Fruit fly (Drosophila melanogaster): ENCODE measurements around the gene CG5043.

The CG5043 gene

dm6 chr2L:17448435-17448834, 14.8 kb downstream of the CG5043 start:
- TF ChIP-seq EcR (GFP tag; optimal IDR thresholded peaks at IDR 0.05) (no peak), usp (GFP tag; optimal IDR thresholded peaks at IDR 0.05) (no peak), CG8478 (optimal IDR thresholded peaks at IDR 0.05) (no peak), Dll (optimal IDR thresholded peaks at IDR 0.05) (no peak), psq (optimal IDR thresholded peaks at IDR 0.05) (no peak), pan (optimal IDR thresholded peaks at IDR 0.05) (no peak)

DNA sequence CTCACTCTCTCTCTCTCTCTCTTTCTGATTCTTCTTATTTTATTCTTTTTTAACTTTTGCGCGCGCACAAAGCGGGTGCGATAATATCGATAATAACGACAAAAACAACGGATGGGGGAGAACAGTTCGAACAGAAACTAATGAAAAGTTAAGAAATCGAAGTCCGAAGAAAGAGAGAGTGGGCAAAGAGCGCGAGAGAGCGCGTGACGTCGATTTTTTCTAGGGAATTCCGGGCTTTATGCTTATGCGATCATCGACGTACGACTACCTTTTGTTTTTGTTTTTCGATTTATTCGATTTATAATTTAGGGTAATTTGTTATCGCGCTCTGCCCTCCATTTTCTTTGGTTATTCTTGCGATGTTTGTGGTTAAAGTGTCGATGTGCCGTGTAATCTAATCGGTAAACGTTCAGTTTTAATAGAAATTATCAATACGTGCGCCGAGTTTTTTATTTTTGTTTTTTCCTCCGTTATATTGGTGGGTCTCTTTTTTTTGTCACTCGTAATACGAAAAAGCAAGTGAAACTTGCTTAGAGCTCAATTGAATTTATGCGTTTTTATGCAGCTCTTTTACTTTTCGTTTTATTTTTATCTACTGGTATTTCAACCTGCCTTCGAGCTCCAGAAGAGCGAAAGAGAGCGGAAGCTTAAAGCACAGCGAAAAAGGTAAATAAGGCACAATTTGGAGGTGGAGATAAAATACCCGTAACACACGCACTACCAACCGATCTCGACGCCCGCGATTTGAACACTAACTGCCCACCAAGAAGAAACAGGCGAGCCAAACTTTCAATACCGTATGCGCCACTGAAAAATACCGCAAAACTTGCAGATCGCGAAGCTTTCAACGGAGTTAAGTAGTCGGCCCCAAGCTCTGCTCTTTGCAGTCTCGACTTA, 16.2 kb downstream of the CG5043 start, which contains the start of gene dl:
TSS of gene dl (minus strand) at position 757 of the 897 bp plus-strand sequence.
- TF ChIP-seq Dll (optimal IDR thresholded peaks at IDR 0.05) (no peak), pan (optimal IDR thresholded peaks at IDR 0.05) (peak; percentile 67)

DNA sequence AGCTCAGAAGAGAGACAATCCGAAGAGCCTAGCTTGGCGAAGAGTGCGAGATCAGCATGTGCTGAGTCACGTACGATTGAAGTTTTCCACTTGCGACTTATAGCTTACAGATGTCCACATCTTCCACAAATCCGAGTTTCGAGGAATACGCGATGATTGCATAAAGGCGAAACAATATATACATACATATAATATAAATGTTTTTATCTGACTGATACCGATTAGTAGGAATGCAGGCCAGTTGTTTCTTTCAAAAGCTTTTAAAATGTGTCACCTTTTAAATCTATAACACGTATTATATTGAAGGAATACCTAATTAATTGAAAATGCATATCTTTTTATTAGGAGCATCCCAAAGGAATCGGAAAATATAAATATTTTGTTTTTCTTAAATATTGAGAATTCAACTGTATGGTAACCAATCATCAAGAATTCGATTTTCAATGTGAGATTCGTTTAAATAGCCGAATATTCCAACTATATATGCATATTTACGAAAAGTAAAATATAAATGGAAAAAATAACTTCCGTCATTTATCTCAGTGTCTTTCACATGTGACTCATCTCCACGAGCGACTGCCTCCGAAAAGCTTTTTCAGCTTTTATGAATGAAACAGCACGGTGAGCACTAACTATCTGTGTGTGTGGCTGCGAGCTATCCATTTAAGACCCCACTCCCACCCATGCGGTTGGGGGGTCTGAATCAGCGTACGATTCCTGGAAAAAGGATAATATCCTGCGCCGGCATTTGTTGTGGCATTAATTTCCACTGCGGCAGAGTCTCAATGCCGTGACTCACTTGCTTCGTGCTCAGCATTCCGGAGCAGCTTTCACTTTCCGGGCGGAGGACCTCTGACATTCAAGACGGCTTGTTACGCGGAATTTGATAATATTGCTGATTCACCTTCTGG, 17.1 kb downstream of the CG5043 start:
- TF ChIP-seq pan (optimal IDR thresholded peaks at IDR 0.05): no peak
- TF ChIP-seq Dll (optimal IDR thresholded peaks at IDR 0.05): no peak
- no peak for TF ChIP-seq usp (GFP tag; optimal IDR thresholded peaks at IDR 0.05)
- TF ChIP-seq psq (optimal IDR thresholded peaks at IDR 0.05): no peak
- TF ChIP-seq CG8478 (optimal IDR thresholded peaks at IDR 0.05): no peak
- TF ChIP-seq EcR (GFP tag; optimal IDR thresholded peaks at IDR 0.05): no peak

DNA sequence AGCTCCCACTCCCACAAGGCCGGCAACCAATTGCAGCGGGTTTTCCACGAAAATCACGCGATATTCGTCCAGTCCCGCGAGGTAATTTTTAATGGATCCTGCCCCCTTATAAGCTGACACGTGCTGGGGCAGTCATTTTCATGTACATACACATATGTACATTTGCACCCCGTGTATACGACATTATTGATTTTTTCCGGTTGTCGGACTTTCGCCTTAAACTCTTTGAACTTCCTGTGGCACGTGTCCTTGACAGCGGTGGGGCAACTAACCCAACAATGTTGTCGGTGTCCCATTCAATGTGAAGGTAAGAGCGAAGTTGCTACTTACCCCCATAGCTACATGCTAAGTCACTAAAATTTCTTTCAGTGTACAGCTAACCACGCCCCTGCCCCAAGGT, 18.4 kb downstream of the CG5043 start:
- no peak for TF ChIP-seq EcR (GFP tag; optimal IDR thresholded peaks at IDR 0.05)
- TF ChIP-seq CG8478 (optimal IDR thresholded peaks at IDR 0.05): no peak
- TF ChIP-seq psq (optimal IDR thresholded peaks at IDR 0.05): no peak
- TF ChIP-seq usp (GFP tag; optimal IDR thresholded peaks at IDR 0.05): no peak
- no peak for TF ChIP-seq pan (optimal IDR thresholded peaks at IDR 0.05)
- TF ChIP-seq Dll (optimal IDR thresholded peaks at IDR 0.05): no peak

DNA sequence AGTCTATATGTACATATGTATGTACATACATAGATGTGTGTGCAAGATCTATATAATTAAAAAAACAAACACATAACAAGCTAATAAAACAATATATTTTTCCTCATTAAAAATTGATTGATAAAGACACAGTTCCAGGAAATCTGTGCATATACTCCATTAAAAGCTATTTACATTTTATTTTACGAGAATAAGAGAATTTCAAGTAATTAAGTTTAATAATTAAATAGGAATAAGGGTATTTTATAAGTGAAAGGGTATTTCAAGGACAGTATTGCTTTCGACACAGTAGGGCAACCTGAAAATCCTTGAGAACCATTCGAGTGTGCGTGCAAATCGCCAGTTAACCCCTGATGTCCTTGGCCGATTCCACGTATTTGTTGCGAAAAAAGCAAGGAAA, 19.0 kb downstream of the CG5043 start, which contains the start of gene CG5050:
TSS of gene CG5050 (plus strand) at position 301 of the 400 bp plus-strand sequence.
- TF ChIP-seq pan (optimal IDR thresholded peaks at IDR 0.05): no peak

- TF ChIP-seq CG8478 (optimal IDR thresholded peaks at IDR 0.05) (no peak), EcR (GFP tag; optimal IDR thresholded peaks at IDR 0.05) (no peak), pan (optimal IDR thresholded peaks at IDR 0.05) (no peak), psq (optimal IDR thresholded peaks at IDR 0.05) (no peak), Dll (optimal IDR thresholded peaks at IDR 0.05) (no peak)
Observed at dm6 chr2L:17455823-17456222, 22.2 kb downstream of the CG5043 start, which contains the start of gene SPH93. TSS of gene SPH93 (minus strand) at chr2L:17455923.

DNA sequence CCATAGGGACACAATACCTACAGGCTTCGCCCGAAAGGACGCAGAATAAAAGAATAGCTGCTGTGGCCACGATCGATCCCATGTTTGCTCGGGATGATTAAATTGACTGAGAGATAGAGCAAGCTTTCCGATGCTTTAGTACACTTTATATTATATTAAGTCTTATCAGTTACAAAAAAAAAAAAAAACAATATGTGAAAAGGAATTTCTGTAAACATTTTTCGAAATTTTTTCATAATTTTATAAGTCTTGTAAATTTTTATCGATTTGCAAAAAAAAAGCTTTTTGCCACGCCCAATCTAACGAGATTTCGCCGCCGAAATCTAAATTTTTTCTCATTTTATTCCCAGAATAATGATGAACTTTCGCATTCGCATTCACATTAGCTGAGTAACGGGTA, 24.3 kb downstream of the CG5043 start, which contains the start of gene CG18563:
TSS of gene CG18563 (minus strand) at position 101 of the 400 bp plus-strand sequence.
- TF ChIP-seq Dll (optimal IDR thresholded peaks at IDR 0.05) (no peak), pan (optimal IDR thresholded peaks at IDR 0.05) (no peak), psq (optimal IDR thresholded peaks at IDR 0.05) (no peak), usp (GFP tag; optimal IDR thresholded peaks at IDR 0.05) (no peak), CG8478 (optimal IDR thresholded peaks at IDR 0.05) (no peak), EcR (GFP tag; optimal IDR thresholded peaks at IDR 0.05) (no peak)

dm6 chr2L:17465915-17466677, 32.4 kb downstream of the CG5043 start:
- TF ChIP-seq usp (GFP tag; optimal IDR thresholded peaks at IDR 0.05): no peak
- no peak for TF ChIP-seq Dll (optimal IDR thresholded peaks at IDR 0.05)
- no peak for TF ChIP-seq CG8478 (optimal IDR thresholded peaks at IDR 0.05)
- no peak for TF ChIP-seq EcR (GFP tag; optimal IDR thresholded peaks at IDR 0.05)
- no peak for TF ChIP-seq pan (optimal IDR thresholded peaks at IDR 0.05)
- TF ChIP-seq psq (optimal IDR thresholded peaks at IDR 0.05): no peak

dm6 chr2L:17466950-17467349, 33.3 kb downstream of the CG5043 start:
- no peak for TF ChIP-seq pan (optimal IDR thresholded peaks at IDR 0.05)
- no peak for TF ChIP-seq CG8478 (optimal IDR thresholded peaks at IDR 0.05)
- TF ChIP-seq Dll (optimal IDR thresholded peaks at IDR 0.05): no peak
- TF ChIP-seq usp (GFP tag; optimal IDR thresholded peaks at IDR 0.05): no peak
- TF ChIP-seq EcR (GFP tag; optimal IDR thresholded peaks at IDR 0.05): no peak
- no peak for TF ChIP-seq psq (optimal IDR thresholded peaks at IDR 0.05)

dm6 chr2L:17470630-17471029, 37.0 kb downstream of the CG5043 start:
- TF ChIP-seq Dll (optimal IDR thresholded peaks at IDR 0.05) (no peak), pan (optimal IDR thresholded peaks at IDR 0.05) (no peak), usp (GFP tag; optimal IDR thresholded peaks at IDR 0.05) (no peak)

dm6 chr2L:17471524-17471923, 37.9 kb downstream of the CG5043 start, which contains the start of gene Sgt:
TSS of gene Sgt (plus strand) at chr2L:17471603.
- TF ChIP-seq Dll (optimal IDR thresholded peaks at IDR 0.05) (no peak), psq (optimal IDR thresholded peaks at IDR 0.05) (no peak), pan (optimal IDR thresholded peaks at IDR 0.05) (no peak), EcR (GFP tag; optimal IDR thresholded peaks at IDR 0.05) (no peak), usp (GFP tag; optimal IDR thresholded peaks at IDR 0.05) (no peak), CG8478 (optimal IDR thresholded peaks at IDR 0.05) (no peak)
